Fruit fly (Drosophila melanogaster): Measurements from ENCODE around the gene CG5412.

The CG5412 gene

DNA sequence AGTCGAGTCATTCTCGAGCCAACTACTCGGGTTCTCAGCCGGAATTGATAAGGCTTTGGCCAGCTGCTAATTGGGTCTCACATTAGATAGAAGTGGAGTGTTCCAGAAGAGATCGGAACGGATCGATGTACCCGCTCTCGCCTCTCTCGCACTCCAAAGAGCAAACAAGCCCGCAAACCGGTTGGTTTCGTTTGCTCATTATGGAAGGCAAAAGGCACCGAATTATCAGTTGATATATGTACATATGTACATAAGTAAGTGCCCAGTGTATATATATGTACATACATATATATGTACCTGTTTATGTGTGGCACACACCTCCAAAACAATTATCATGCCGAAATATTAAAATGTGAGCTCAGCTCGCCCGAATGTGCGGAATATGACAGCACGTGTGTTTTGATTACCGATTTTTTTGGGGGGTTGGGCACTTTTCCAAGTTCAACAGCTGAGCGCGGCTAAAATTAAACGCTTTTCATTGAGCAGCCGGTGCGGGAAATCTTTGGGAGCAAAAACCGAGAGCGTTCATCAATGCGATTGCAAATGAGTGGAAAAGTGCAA, 21.1 kb upstream of the CG5412 start:
- TF ChIP-seq CG4360 (GFP tag; IDR thresholded peaks at IDR 0.05) (peak; percentile 7; the same call in 1 of the 2 replicates), otp (GFP tag; IDR thresholded peaks at IDR 0.05) (no peak), CG11398 (GFP tag; optimal IDR thresholded peaks at IDR 0.05) (no peak), Side (GFP tag; optimal IDR thresholded peaks at IDR 0.05) (no peak), CG7271 (tag; optimal IDR thresholded peaks at IDR 0.05) (no peak), slbo (GFP tag; IDR thresholded peaks at IDR 0.05) (no peak), nau (GFP tag; optimal IDR thresholded peaks at IDR 0.05) (no peak), Hr51 (GFP tag; optimal IDR thresholded peaks at IDR 0.05) (no peak), shn (GFP tag; optimal IDR thresholded peaks at IDR 0.05) (no peak), ara (GFP tag; IDR thresholded peaks at IDR 0.05) (no peak), Xbp1 (GFP tag; optimal IDR thresholded peaks at IDR 0.05) (no peak), Opbp (GFP tag; IDR thresholded peaks at IDR 0.05; ENCODE audit: partially characterized antibody) (no peak), CG6272 (GFP tag; IDR thresholded peaks at IDR 0.05) (no peak), CG43689 (GFP tag; IDR thresholded peaks at IDR 0.05) (no peak), Ada2b (GFP tag; IDR thresholded peaks at IDR 0.05) (no peak), Atf-2 (GFP tag; optimal IDR thresholded peaks at IDR 0.05) (no peak), CG9727 (GFP tag; optimal IDR thresholded peaks at IDR 0.05) (no peak), Lim3 (GFP tag; IDR thresholded peaks at IDR 0.05) (no peak), NK7.1 (GFP tag; optimal IDR thresholded peaks at IDR 0.05) (no peak), salm (tag; optimal IDR thresholded peaks at IDR 0.05) (peak; percentile 43), MBD-R2 (GFP tag; IDR thresholded peaks at IDR 0.05) (no peak), ab (GFP tag; optimal IDR thresholded peaks at IDR 0.05) (no peak), CG13624 (GFP tag; optimal IDR thresholded peaks at IDR 0.05) (no peak), p53 (GFP tag; optimal IDR thresholded peaks at IDR 0.05) (no peak), CG17912 (GFP tag; optimal IDR thresholded peaks at IDR 0.05) (peak; percentile 80), CG3995 (GFP tag; optimal IDR thresholded peaks at IDR 0.05) (no peak), CG34376 (GFP tag; optimal IDR thresholded peaks at IDR 0.05) (peak; percentile 77), CG12071 (GFP tag; optimal IDR thresholded peaks at IDR 0.05) (peak; percentile 74), CG2202 (tag; optimal IDR thresholded peaks at IDR 0.05) (peak; percentile 36), emc (GFP tag; optimal IDR thresholded peaks at IDR 0.05) (no peak), tgo (GFP tag; IDR thresholded peaks at IDR 0.05) (no peak), CG2712 (tag; optimal IDR thresholded peaks at IDR 0.05) (no peak), pros (GFP tag; optimal IDR thresholded peaks at IDR 0.05) (peak; percentile 50), ttk (GFP tag; IDR thresholded peaks at IDR 0.05) (no peak), fd102C (GFP tag; optimal IDR thresholded peaks at IDR 0.05) (peak; percentile 13), sqz (GFP tag; optimal IDR thresholded peaks at IDR 0.05) (no peak), insv (GFP tag; optimal IDR thresholded peaks at IDR 0.05) (peak in 1 of 2 experiments; percentile 35), CG3163 (GFP tag; optimal IDR thresholded peaks at IDR 0.05) (no peak), CkIIα-i1 (GFP tag; IDR thresholded peaks at IDR 0.05) (no peak), CG2875 (GFP tag; optimal IDR thresholded peaks at IDR 0.05) (peak; percentile 5), CG7963 (GFP tag; IDR thresholded peaks at IDR 0.05; ENCODE audit: partially characterized antibody) (no peak), CG18262 (tag; optimal IDR thresholded peaks at IDR 0.05) (no peak), bbx (GFP tag; IDR thresholded peaks at IDR 0.05; ENCODE audit: partially characterized antibody) (0 out of 2 replicates have a peak, but pooled peaks have one; percentile 14), Meics (GFP tag; optimal IDR thresholded peaks at IDR 0.05) (no peak), B-H2 (GFP tag; optimal IDR thresholded peaks at IDR 0.05) (peak; percentile 75), sob (GFP tag; IDR thresholded peaks at IDR 0.05) (no peak), Fer2 (tag; optimal IDR thresholded peaks at IDR 0.05) (peak; percentile 36), crc (GFP tag; optimal IDR thresholded peaks at IDR 0.05) (no peak), chinmo (GFP tag; IDR thresholded peaks at IDR 0.05; ENCODE audit: partially characterized antibody) (peak; percentile 87; the same call in 3 of the 4 replicates), CG2678 (tag; optimal IDR thresholded peaks at IDR 0.05) (peak; percentile 10)

All from whole organism, embryonic.